Fruit fly (Drosophila melanogaster) whole organism, wandering third instar larva: Measurements from ENCODE around the gene PXo.
A peak's percentile ranks its signal among the peaks of the same experiment; 100 is the strongest.

Experiments used
- CG9705 ChIP-seq: fragments of 200-800 bp; sonication (Bioruptor generic); optimal IDR thresholded peaks from 2 replicates; lab custom pipeline; 2018; ENCODE audit warnings: missing biosample characterization, mild to moderate bottlenecking, missing genetic modification characterization
- CrebA ChIP-seq: fragments of 200-800 bp; sonication (Bioruptor generic); optimal IDR thresholded peaks from 2 replicates; lab custom pipeline; 2016; ENCODE audit warnings: missing biosample characterization, mild to moderate bottlenecking, missing genetic modification characterization, borderline replicate concordance
- Dfd ChIP-seq: fragments of >200 bp; optimal IDR thresholded peaks from 2 replicates; lab custom pipeline; 2017; ENCODE audit warnings: missing biosample characterization, missing genetic modification characterization
- Dif ChIP-seq: fragments of 200-275, 200-300 bp; sonication (Bioruptor generic); optimal IDR thresholded peaks from 2 replicates; lab custom pipeline; 2018; ENCODE audit warnings: missing biosample characterization, missing genetic modification characterization; ENCODE audit not compliant: partially characterized antibody
- GATAd ChIP-seq: sonication (Bioruptor generic); optimal IDR thresholded peaks from 2 replicates; lab custom pipeline; 2016; ENCODE audit warnings: missing biosample characterization, missing genetic modification characterization
- Hnf4 ChIP-seq: fragments of 200-800 bp; sonication (Bioruptor generic); optimal IDR thresholded peaks from 2 replicates; lab custom pipeline; 2016; ENCODE audit warnings: missing biosample characterization, mild to moderate bottlenecking, missing genetic modification characterization
- Hr78 ChIP-seq: fragments of >200 bp; optimal IDR thresholded peaks from 2 replicates; lab custom pipeline; 2017; ENCODE audit warnings: missing biosample characterization, missing genetic modification characterization
- Mio ChIP-seq: sonication (Bioruptor generic); optimal IDR thresholded peaks from 2 replicates; lab custom pipeline; 2016; ENCODE audit warnings: missing biosample characterization, missing genetic modification characterization
- Myc ChIP-seq: fragments of >200 bp; optimal IDR thresholded peaks from 2 replicates; lab custom pipeline; 2017
- N ChIP-seq: fragments of >200 bp; optimal IDR thresholded peaks from 2 replicates; lab custom pipeline; 2018; ENCODE audit warnings: missing biosample characterization, missing external identifiers, missing genetic modification characterization
- Rel ChIP-seq, 2 experiments: fragments of 200-800 bp; sonication (Bioruptor generic) in 1 of 2; optimal IDR thresholded peaks; 2 replicates in 1 of 2; 3 replicates in 1 of 2; lab custom pipeline; 2016 to 2019; ENCODE audit warnings: mild to moderate bottlenecking in 2 of 2, missing biosample characterization in 2 of 2, missing genetic modification characterization in 2 of 2, moderate library complexity in 1 of 2
- Vsx2 ChIP-seq: fragments of 200-300, 225-300 bp; sonication (Bioruptor generic); optimal IDR thresholded peaks from 2 replicates; lab custom pipeline; 2018; ENCODE audit warnings: missing biosample characterization, missing genetic modification characterization; ENCODE audit not compliant: partially characterized antibody
- br ChIP-seq: fragments of 200-800 bp; sonication (Bioruptor generic); optimal IDR thresholded peaks from 2 replicates; lab custom pipeline; 2016; ENCODE audit warnings: missing biosample characterization, missing genetic modification characterization
- dsf ChIP-seq: sonication (Bioruptor generic); optimal IDR thresholded peaks from 2 replicates; lab custom pipeline; 2016; ENCODE audit warnings: missing biosample characterization, missing genetic modification characterization, borderline replicate concordance
- ey ChIP-seq: fragments of 200-800 bp; sonication (Bioruptor generic); optimal IDR thresholded peaks from 2 replicates; lab custom pipeline; 2016; ENCODE audit warnings: missing biosample characterization, missing genetic modification characterization
- foxo ChIP-seq, 2 experiments: fragments of 200-800 bp; sonication (Bioruptor generic); optimal IDR thresholded peaks; 2 replicates in 1 of 2; 3 replicates in 1 of 2; lab custom pipeline; 2016 to 2017; ENCODE audit warnings: missing biosample characterization in 2 of 2, missing genetic modification characterization in 2 of 2
- fru ChIP-seq: fragments of 200-800 bp; sonication (Bioruptor generic); optimal IDR thresholded peaks from 3 replicates; lab custom pipeline; 2016; ENCODE audit warnings: missing biosample characterization, mild to moderate bottlenecking, missing genetic modification characterization
- h ChIP-seq: fragments of 200-800 bp; sonication (Bioruptor generic); optimal IDR thresholded peaks from 3 replicates; lab custom pipeline; 2016; ENCODE audit warnings: missing biosample characterization, mild to moderate bottlenecking, missing genetic modification characterization
- jim ChIP-seq: fragments of 175-275, 200-325 bp; sonication (Bioruptor generic); optimal IDR thresholded peaks from 2 replicates; lab custom pipeline; 2016; ENCODE audit warnings: missing biosample characterization, mild to moderate bottlenecking, missing genetic modification characterization
- lola ChIP-seq: fragments of >200 bp; optimal IDR thresholded peaks from 2 replicates; lab custom pipeline; 2017; ENCODE audit warnings: missing biosample characterization, missing genetic modification characterization
- rgr ChIP-seq: fragments of 200-800 bp; sonication (Bioruptor generic); optimal IDR thresholded peaks from 3 replicates; lab custom pipeline; 2016; ENCODE audit warnings: missing biosample characterization, mild to moderate bottlenecking, missing genetic modification characterization
- sage ChIP-seq: fragments of 200-800 bp; sonication (Bioruptor generic); optimal IDR thresholded peaks from 2 replicates; lab custom pipeline; 2016; ENCODE audit warnings: missing biosample characterization, mild to moderate bottlenecking, missing genetic modification characterization
- sv ChIP-seq: fragments of 200-800 bp; sonication (Bioruptor generic); optimal IDR thresholded peaks from 3 replicates; lab custom pipeline; 2016; ENCODE audit warnings: missing biosample characterization, missing genetic modification characterization
- woc ChIP-seq: sonication (Bioruptor generic); optimal IDR thresholded peaks from 2 replicates; lab custom pipeline; 2016; ENCODE audit warnings: missing biosample characterization, mild to moderate bottlenecking, missing genetic modification characterization

PXo gene

DNA sequence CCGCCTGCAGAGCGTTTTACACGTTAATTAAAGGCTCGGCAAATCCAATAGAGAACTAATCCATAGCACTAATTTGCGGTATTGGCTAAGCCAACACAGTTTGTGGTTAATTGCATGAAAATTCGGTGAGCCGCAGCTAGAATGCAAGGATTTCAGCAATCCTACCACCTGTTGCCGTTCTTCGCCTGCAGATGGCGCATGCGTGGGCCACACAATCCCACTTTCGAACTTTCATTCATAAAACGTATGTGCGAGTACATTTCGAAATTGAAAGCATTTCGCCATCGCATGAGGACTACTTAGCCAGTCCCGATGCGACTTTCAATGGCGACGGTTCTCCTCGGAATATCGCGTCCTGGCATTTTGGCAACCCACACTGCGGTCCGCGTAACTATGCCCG, 14.0 kb downstream of the PXo start, which contains the start of gene CG13288:
CG13288 (plus strand) TSS at position 305 of the 400 bp plus-strand sequence.
- TF ChIP-seq Hr78 (GFP tag; lab: Kevin White, UChicago) (no peak), N (no peak), rgr (GFP tag; lab: Kevin White, UChicago) (no peak), GATAd (GFP tag; lab: Kevin White, UChicago) (no peak), CrebA (GFP tag; lab: Kevin White, UChicago) (no peak), sv (GFP tag; lab: Kevin White, UChicago) (no peak), h (GFP tag; lab: Kevin White, UChicago) (no peak), ey (GFP tag; lab: Kevin White, UChicago) (no peak), lola (GFP tag; lab: Kevin White, UChicago) (no peak), dsf (GFP tag; lab: Kevin White, UChicago) (no peak), sage (no peak), Dif (GFP tag; lab: Kevin White, UChicago) (no peak), CG9705 (GFP tag; lab: Kevin White, UChicago) (no peak), woc (GFP tag; lab: Kevin White, UChicago) (no peak)

DNA sequence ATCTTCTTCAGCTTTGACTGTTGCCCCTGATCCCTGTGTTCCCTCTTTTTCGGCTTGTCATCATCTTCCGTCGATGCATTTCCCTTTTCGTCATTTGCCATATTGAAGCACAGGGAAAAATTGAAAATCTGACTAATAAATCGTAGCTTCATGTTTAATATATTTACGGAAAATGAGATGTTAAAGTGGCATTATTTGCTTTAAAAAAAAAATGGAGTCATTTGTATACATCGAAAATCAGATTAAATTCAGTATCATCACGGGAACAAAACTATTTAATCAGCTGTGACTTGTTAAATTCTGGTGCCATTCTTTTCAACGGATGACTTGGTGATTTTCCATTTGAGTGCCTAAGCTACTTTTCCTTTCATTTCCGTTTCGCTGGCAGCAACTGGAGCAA, 14.5 kb downstream of the PXo start, which contains the start of gene CG10486:
CG10486 (minus strand) TSS at position 101 of the 400 bp plus-strand sequence.
- TF ChIP-seq Dfd (no peak), Rel (GFP tag; optimal IDR thresholded peaks at IDR 0.05; lab: Kevin White, UChicago) (no peak), Rel (tag; optimal IDR thresholded peaks at IDR 0.05; lab: Kevin White, UChicago) (no peak), h (GFP tag; lab: Kevin White, UChicago) (no peak), rgr (GFP tag; lab: Kevin White, UChicago) (no peak), Hnf4 (GFP tag; lab: Kevin White, UChicago) (no peak)

DNA sequence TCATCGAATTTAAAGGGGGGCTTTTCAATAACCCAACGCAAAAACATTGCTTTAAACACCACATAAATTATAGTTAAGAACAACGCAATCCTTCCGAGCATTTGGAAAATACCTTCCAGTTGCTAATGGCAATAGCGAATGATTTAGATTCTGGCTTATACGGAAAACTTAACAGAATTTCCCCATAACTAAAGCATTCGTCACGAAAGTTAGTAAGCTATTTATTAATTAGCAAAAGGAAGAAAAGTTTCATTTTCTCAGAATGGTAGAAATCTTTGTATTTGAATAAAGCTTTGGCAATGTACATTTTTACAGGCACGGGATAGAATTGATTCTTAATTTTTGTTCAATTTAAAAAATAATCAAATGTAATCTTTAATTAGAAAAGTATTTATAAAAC, 17.2 kb downstream of the PXo start, which contains the start of gene CG32413:
CG32413 (minus strand) TSS at position 101 of the 400 bp plus-strand sequence.
- TF ChIP-seq fru, result no peak

- TF ChIP-seq Rel (GFP tag; optimal IDR thresholded peaks at IDR 0.05; lab: Kevin White, UChicago), result no peak
- TF ChIP-seq Rel (tag; optimal IDR thresholded peaks at IDR 0.05; lab: Kevin White, UChicago), result peak; percentile 45
- TF ChIP-seq Dfd, result no peak
- TF ChIP-seq ey (GFP tag; lab: Kevin White, UChicago), result no peak
- TF ChIP-seq br (GFP tag; lab: Kevin White, UChicago), result no peak
- no peak for TF ChIP-seq woc (GFP tag; lab: Kevin White, UChicago)
- peak; percentile 21 for TF ChIP-seq Vsx2 (GFP tag; lab: Kevin White, UChicago)
Measured at dm6 chr3L:5902189-5902765, 18.8 kb downstream of the PXo start, which contains the start of gene QC. Gene QC, minus strand, starts transcription at chr3L:5902456.

dm6 chr3L:5899305-5899704, 21.8 kb downstream of the PXo start, which contains the start of gene CG32409:
Gene CG32409, plus strand, starts transcription at chr3L:5899528.
- TF ChIP-seq N (no peak), Myc (lab: Kevin White, UChicago) (peak; percentile 64)

DNA sequence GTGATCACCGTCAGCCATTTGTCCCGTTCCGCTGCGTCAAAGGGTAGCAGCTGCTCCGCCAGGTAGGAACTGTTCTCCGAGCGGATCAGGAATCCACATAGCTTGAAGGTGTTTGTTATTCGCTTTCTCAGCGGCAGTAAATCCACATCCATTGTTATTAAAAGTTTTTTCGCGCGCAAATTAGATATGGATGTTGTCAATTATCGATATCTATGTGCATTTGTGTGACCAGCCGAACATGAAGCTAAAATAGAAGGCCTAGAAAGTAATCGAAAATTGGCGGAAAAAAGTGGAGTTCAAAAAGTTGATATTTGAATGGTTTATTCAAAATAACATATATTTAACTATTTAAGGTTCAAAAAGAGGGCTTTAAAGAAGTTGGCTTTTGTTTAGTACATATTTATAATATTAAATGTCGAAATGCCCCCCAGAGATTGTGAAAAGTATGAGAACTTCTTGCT, 23.9 kb downstream of the PXo start, which contains the start of the genes PolE2 and CG5592:
PolE2 (minus strand) TSS at position 208 of the 461 bp plus-strand sequence.
CG5592 (plus strand) TSS at position 411 of the 461 bp plus-strand sequence.
- TF ChIP-seq Dif (GFP tag; lab: Kevin White, UChicago), result no peak
- no peak for TF ChIP-seq sv (GFP tag; lab: Kevin White, UChicago)

- no peak for TF ChIP-seq GATAd (GFP tag; lab: Kevin White, UChicago)
- no peak for TF ChIP-seq jim (GFP tag; lab: Kevin White, UChicago)
- TF ChIP-seq foxo (GFP tag; optimal IDR thresholded peaks at IDR 0.05; lab: Kevin White, UChicago), result no peak
- no peak for TF ChIP-seq CrebA (GFP tag; lab: Kevin White, UChicago)
- no peak for TF ChIP-seq Mio (GFP tag; lab: Kevin White, UChicago)
Measured at dm6 chr3L:5893063-5893462, 28.1 kb downstream of the PXo start.
